Worm (Caenorhabditis elegans) whole organism, L1 larva: Measurements from ENCODE around the gene math-6.

ENCODE experiments used
- ama-1 ChIP-seq: fragments of 150-350 bp; optimal IDR thresholded peaks from 2 replicates; lab custom pipeline; 2014
- ceh-82 ChIP-seq, 3 experiments: fragments of 150-350 bp in 1 of 3; sonication (generic microtip) in 2 of 3; optimal IDR thresholded peaks; 2 replicates each; lab custom pipeline; 2014 to 2017; ENCODE audit warnings: missing biosample characterization in 3 of 3, missing genetic modification characterization in 3 of 3
- ces-1 ChIP-seq: fragments of 150-350 bp; optimal IDR thresholded peaks from 2 replicates; lab custom pipeline; 2014; ENCODE audit warnings: missing biosample characterization, missing genetic modification reagents, missing genetic modification characterization
- dsc-1 ChIP-seq: sonication (generic microtip); optimal IDR thresholded peaks from 2 replicates; lab custom pipeline; 2016; ENCODE audit warnings: mild to moderate bottlenecking, missing genetic modification characterization, missing compliant biosample characterization
- grh-1 ChIP-seq: fragments of 200-800 bp; sonication (Bioruptor generic); IDR thresholded peaks from 2 replicates; pipeline ENCODE4 v1.3.6; 2022; ENCODE audit warnings: missing genetic modification reagents, missing genetic modification characterization, missing compliant biosample characterization
- lin-39 ChIP-seq: fragments of 150-350 bp; optimal IDR thresholded peaks from 2 replicates; lab custom pipeline; 2014; ENCODE audit warnings: missing biosample characterization, missing genetic modification reagents, missing genetic modification characterization
- lsy-2 ChIP-seq, 2 experiments: fragments of 150-350 bp; optimal IDR thresholded peaks; 2 replicates each; lab custom pipeline; 2014; ENCODE audit warnings: missing biosample characterization in 2 of 2, missing genetic modification characterization in 2 of 2
- nhr-28 ChIP-seq: fragments of 150-350 bp; optimal IDR thresholded peaks from 2 replicates; lab custom pipeline; 2014; ENCODE audit warnings: missing biosample characterization, missing genetic modification characterization
- nhr-90 ChIP-seq: sonication (generic microtip); optimal IDR thresholded peaks from 2 replicates; lab custom pipeline; 2016; ENCODE audit warnings: mild to moderate bottlenecking, missing genetic modification characterization, missing compliant biosample characterization; ENCODE audit not compliant: poor library complexity

DNA sequence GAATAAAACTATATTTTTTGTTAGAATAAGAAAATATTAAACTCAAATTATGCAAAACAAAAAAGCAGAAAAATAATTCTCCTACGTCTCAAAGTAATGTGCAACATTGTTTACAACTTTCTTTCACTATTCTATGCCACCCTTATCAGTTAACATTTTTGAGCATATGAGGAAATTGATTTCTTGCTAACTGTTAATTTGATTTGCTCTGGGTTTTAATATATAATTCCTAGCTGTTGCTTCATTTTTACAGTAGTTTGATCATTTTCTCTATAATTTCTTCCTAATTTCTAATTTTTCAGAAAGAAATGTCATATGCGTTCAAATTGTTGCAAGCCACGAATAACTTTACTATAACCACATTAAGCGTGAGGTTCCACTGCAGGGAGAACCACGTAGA is 48.3 kb downstream of the math-6 start, which contains the start of gene T08E11.1:
- no peak for TF ChIP-seq ceh-82 (tag; optimal IDR thresholded peaks at IDR 0.05; lab: Kevin White, UChicago)
- no peak for TF ChIP-seq grh-1 (GFP tag; lab: Robert Waterston, UW)
- no peak for TF ChIP-seq ces-1
- TF ChIP-seq nhr-28 (tag; lab: Kevin White, UChicago): no peak
- TF ChIP-seq lsy-2 (tag; optimal IDR thresholded peaks at IDR 0.05; lab: Kevin White, UChicago): no peak
- no peak for TF ChIP-seq nhr-90 (tag; lab: Kevin White, UChicago)
- no peak for TF ChIP-seq dsc-1 (tag; lab: Kevin White, UChicago)
- TF ChIP-seq lin-39 (tag; lab: Kevin White, UChicago): no peak
- TF ChIP-seq ama-1 (lab: Kevin White, UChicago): no peak
